Worm (Caenorhabditis elegans) whole organism, young adult: Measurements from ENCODE around the gene T05A12.3.
A peak's percentile ranks its signal among the peaks of the same experiment; 100 is the strongest.

ENCODE experiments used
- C06A6.2 ChIP-seq: fragments of 200-800 bp; sonication (Bioruptor generic); conservative IDR thresholded peaks from 2 replicates; pipeline ENCODE4 v1.3.6; 2022; ENCODE audit warnings: missing genetic modification characterization, missing compliant biosample characterization
- D2030.7 ChIP-seq: fragments of 200-800 bp; sonication (Bioruptor generic); IDR thresholded peaks from 2 replicates; pipeline ENCODE4 v1.3.6; 2022; ENCODE audit warnings: missing genetic modification reagents, missing genetic modification characterization, missing compliant biosample characterization
- F22D6.2 ChIP-seq: sonication (generic microtip); optimal IDR thresholded peaks from 2 replicates; lab custom pipeline; 2016; ENCODE audit warnings: mild to moderate bottlenecking, missing genetic modification characterization, missing compliant biosample characterization
- F33H1.4 ChIP-seq: fragments of 200-800 bp; sonication (Bioruptor generic); IDR thresholded peaks from 2 replicates; pipeline ENCODE4 v1.3.6; 2022; ENCODE audit warnings: missing genetic modification reagents, missing genetic modification characterization, missing compliant biosample characterization
- F55B11.4 ChIP-seq: sonication (generic microtip); optimal IDR thresholded peaks from 2 replicates; lab custom pipeline; 2016; ENCODE audit warnings: missing compliant biosample characterization, missing genetic modification characterization, borderline replicate concordance; ENCODE audit not compliant: insufficient read depth
- K12H6.12 ChIP-seq: fragments of 200-800 bp; sonication (Bioruptor generic); optimal IDR thresholded peaks from 2 replicates; lab custom pipeline; 2018; ENCODE audit warnings: mild to moderate bottlenecking, missing genetic modification characterization, missing compliant biosample characterization
- Y53F4B.3 ChIP-seq: fragments of 200-800 bp; sonication (Bioruptor generic); IDR thresholded peaks from 2 replicates; pipeline ENCODE4 v1.3.6; 2022; ENCODE audit warnings: missing genetic modification reagents, missing genetic modification characterization, missing compliant biosample characterization
- akir-1 ChIP-seq: fragments of 200-800 bp; sonication (Bioruptor generic); optimal IDR thresholded peaks from 2 replicates; lab custom pipeline; 2018; ENCODE audit warnings: mild to moderate bottlenecking, missing genetic modification characterization, moderate library complexity, missing compliant biosample characterization
- aptf-2 ChIP-seq: fragments of 200-800 bp; sonication (Bioruptor generic); conservative IDR thresholded peaks from 2 replicates; pipeline ENCODE4 v1.3.6; 2022; ENCODE audit warnings: missing genetic modification reagents, missing genetic modification characterization, missing compliant biosample characterization
- bed-2 ChIP-seq: fragments of 200-800 bp; sonication (Bioruptor generic); IDR thresholded peaks from 2 replicates; pipeline ENCODE4 v1.3.6; 2022; ENCODE audit warnings: missing genetic modification reagents, missing genetic modification characterization, missing compliant biosample characterization
- cebp-1 ChIP-seq, 2 experiments: fragments of 200-800 bp in 1 of 2; sonication (Bioruptor generic) in 1 of 2; sonication (generic microtip) in 1 of 2; IDR thresholded peaks in 1 of 2; optimal IDR thresholded peaks in 1 of 2; 2 replicates each; pipeline versions ENCODE4 v1.3.6 to Lab custom; 2017 to 2022; ENCODE audit warnings: missing compliant biosample characterization in 2 of 2, missing genetic modification characterization in 2 of 2, mild to moderate bottlenecking in 1 of 2, missing genetic modification reagents in 1 of 2, moderate library complexity in 1 of 2
- ceh-27 ChIP-seq: fragments of 200-800 bp; sonication (Bioruptor generic); optimal IDR thresholded peaks from 2 replicates; lab custom pipeline; 2018; ENCODE audit warnings: mild to moderate bottlenecking, missing genetic modification characterization, moderate library complexity, missing compliant biosample characterization
- ceh-79 ChIP-seq: sonication (generic microtip); optimal IDR thresholded peaks from 2 replicates; lab custom pipeline; 2017; ENCODE audit warnings: mild to moderate bottlenecking, missing genetic modification characterization, missing compliant biosample characterization
- die-1 ChIP-seq: sonication (generic microtip); optimal IDR thresholded peaks from 2 replicates; lab custom pipeline; 2016; ENCODE audit warnings: missing genotype, mild to moderate bottlenecking, missing genetic modification characterization, missing compliant biosample characterization
- egrh-3 ChIP-seq: fragments of 200-800 bp; sonication (Bioruptor generic); IDR thresholded peaks from 2 replicates; pipeline ENCODE4 v1.3.6; 2022; ENCODE audit warnings: missing genetic modification reagents, missing genetic modification characterization, missing compliant biosample characterization
- ets-4 ChIP-seq: fragments of 200-800 bp; sonication (Bioruptor generic); optimal IDR thresholded peaks from 2 replicates; lab custom pipeline; 2018; ENCODE audit warnings: mild to moderate bottlenecking, missing genetic modification characterization, missing compliant biosample characterization
- fkh-3 ChIP-seq: sonication (generic microtip); optimal IDR thresholded peaks from 2 replicates; lab custom pipeline; 2016; ENCODE audit warnings: mild to moderate bottlenecking, missing genetic modification characterization, missing compliant biosample characterization
- hlh-12 ChIP-seq: sonication (generic microtip); optimal IDR thresholded peaks from 2 replicates; lab custom pipeline; 2016; ENCODE audit warnings: missing genetic modification characterization, missing compliant biosample characterization
- hmg-20 ChIP-seq: fragments of 200-800 bp; sonication (Bioruptor generic); IDR thresholded peaks from 2 replicates; pipeline ENCODE4 v1.3.6; 2022; ENCODE audit warnings: missing genetic modification reagents, missing genetic modification characterization, missing compliant biosample characterization
- hrde-1 ChIP-seq: sonication (generic microtip); optimal IDR thresholded peaks from 2 replicates; lab custom pipeline; 2016; ENCODE audit warnings: missing genetic modification characterization, mild to moderate bottlenecking, missing compliant biosample characterization, moderate library complexity, missing genotype, missing genetic modification reagents, borderline replicate concordance
- hsf-1 ChIP-seq: fragments of 200-800 bp; sonication (Bioruptor generic); IDR thresholded peaks from 2 replicates; pipeline ENCODE4 v1.3.6; 2022; ENCODE audit warnings: missing genetic modification reagents, missing genetic modification characterization, missing compliant biosample characterization
- lin-54 ChIP-seq: fragments of 200-800 bp; sonication (Bioruptor generic); optimal IDR thresholded peaks from 2 replicates; lab custom pipeline; 2018; ENCODE audit warnings: mild to moderate bottlenecking, missing genetic modification characterization, missing compliant biosample characterization
- lsl-1 ChIP-seq: fragments of 200-800 bp; sonication (Bioruptor generic); optimal IDR thresholded peaks from 2 replicates; lab custom pipeline; 2018; ENCODE audit warnings: mild to moderate bottlenecking, missing genetic modification characterization, moderate library complexity, missing compliant biosample characterization
- madf-8 ChIP-seq: fragments of 200-800 bp; sonication (Bioruptor generic); conservative IDR thresholded peaks from 2 replicates; pipeline ENCODE4 v1.3.6; 2022; ENCODE audit warnings: missing genetic modification reagents, missing genetic modification characterization, missing compliant biosample characterization
- mes-4 ChIP-seq: sonication (generic microtip); optimal IDR thresholded peaks from 2 replicates; lab custom pipeline; 2016; ENCODE audit warnings: missing genotype, missing genetic modification characterization, missing compliant biosample characterization
- nfya-2 ChIP-seq: fragments of 200-800 bp; sonication (Bioruptor generic); IDR thresholded peaks from 2 replicates; pipeline ENCODE4 v1.3.6; 2022; ENCODE audit warnings: missing genetic modification reagents, missing genetic modification characterization, missing compliant biosample characterization
- nhr-120 ChIP-seq: fragments of 200-800 bp; sonication (Bioruptor generic); IDR thresholded peaks from 2 replicates; pipeline ENCODE4 v1.3.6; 2022; ENCODE audit warnings: missing genetic modification characterization, missing compliant biosample characterization
- nhr-80 ChIP-seq: sonication (generic microtip); optimal IDR thresholded peaks from 2 replicates; lab custom pipeline; 2016; ENCODE audit warnings: missing genetic modification characterization, missing compliant biosample characterization
- nhr-90 ChIP-seq: sonication (generic microtip); optimal IDR thresholded peaks from 2 replicates; lab custom pipeline; 2016; ENCODE audit warnings: missing genotype, mild to moderate bottlenecking, missing genetic modification characterization, missing compliant biosample characterization
- pha-4 ChIP-seq: fragments of 150-350 bp; sonication (generic microtip); optimal IDR thresholded peaks from 2 replicates; lab custom pipeline; 2014; ENCODE audit warnings: missing biosample characterization, missing genetic modification reagents, missing genetic modification characterization
- rcor-1 ChIP-seq: fragments of 200-800 bp; sonication (Bioruptor generic); IDR thresholded peaks from 2 replicates; pipeline ENCODE4 v1.3.6; 2022; ENCODE audit warnings: missing genetic modification reagents, missing genetic modification characterization, missing compliant biosample characterization
- rpc-1 ChIP-seq, 2 experiments: fragments of 150-350 bp in 1 of 2; sonication (generic microtip) in 1 of 2; optimal IDR thresholded peaks; 2 replicates each; lab custom pipeline; 2014 to 2018; ENCODE audit warnings: missing biosample characterization in 1 of 2, missing genetic modification characterization in 1 of 2, missing genetic modification reagents in 1 of 2, missing genotype in 1 of 2
- snpc-1.3 ChIP-seq: sonication (generic microtip); optimal IDR thresholded peaks from 2 replicates; lab custom pipeline; 2017; ENCODE audit warnings: missing genetic modification characterization, mild to moderate bottlenecking, missing compliant biosample characterization, antibody characterized with exemption, moderate library complexity, missing genotype, missing genetic modification reagents; ENCODE audit not compliant: insufficient read depth
- tbx-9 ChIP-seq: sonication (generic microtip); optimal IDR thresholded peaks from 2 replicates; lab custom pipeline; 2016; ENCODE audit warnings: borderline replicate concordance, missing genetic modification characterization, inconsistent platforms, missing compliant biosample characterization
- xnd-1 ChIP-seq: sonication (generic microtip); optimal IDR thresholded peaks from 2 replicates; lab custom pipeline; 2016; ENCODE audit warnings: missing genotype, missing genetic modification reagents, missing genetic modification characterization, missing compliant biosample characterization
- zfh-2 ChIP-seq: fragments of 200-800 bp; sonication (Bioruptor generic); conservative IDR thresholded peaks from 2 replicates; pipeline ENCODE4 v1.3.6; 2022; ENCODE audit warnings: missing genetic modification reagents, missing genetic modification characterization, missing compliant biosample characterization
- ztf-25 ChIP-seq: fragments of 200-800 bp; sonication (Bioruptor generic); IDR thresholded peaks from 2 replicates; pipeline ENCODE4 v1.3.6; 2022; ENCODE audit warnings: missing genetic modification reagents, missing genetic modification characterization, missing compliant biosample characterization
- ztf-28 ChIP-seq: fragments of 200-800 bp; sonication (Bioruptor generic); IDR thresholded peaks from 2 replicates; pipeline ENCODE4 v1.3.6; 2022; ENCODE audit warnings: missing genetic modification reagents, missing genetic modification characterization, missing compliant biosample characterization
- ztf-3 ChIP-seq: fragments of 200-800 bp; sonication (Bioruptor generic); optimal IDR thresholded peaks from 2 replicates; lab custom pipeline; 2018; ENCODE audit warnings: mild to moderate bottlenecking, missing genetic modification characterization, missing compliant biosample characterization

The T05A12.3 gene

DNA sequence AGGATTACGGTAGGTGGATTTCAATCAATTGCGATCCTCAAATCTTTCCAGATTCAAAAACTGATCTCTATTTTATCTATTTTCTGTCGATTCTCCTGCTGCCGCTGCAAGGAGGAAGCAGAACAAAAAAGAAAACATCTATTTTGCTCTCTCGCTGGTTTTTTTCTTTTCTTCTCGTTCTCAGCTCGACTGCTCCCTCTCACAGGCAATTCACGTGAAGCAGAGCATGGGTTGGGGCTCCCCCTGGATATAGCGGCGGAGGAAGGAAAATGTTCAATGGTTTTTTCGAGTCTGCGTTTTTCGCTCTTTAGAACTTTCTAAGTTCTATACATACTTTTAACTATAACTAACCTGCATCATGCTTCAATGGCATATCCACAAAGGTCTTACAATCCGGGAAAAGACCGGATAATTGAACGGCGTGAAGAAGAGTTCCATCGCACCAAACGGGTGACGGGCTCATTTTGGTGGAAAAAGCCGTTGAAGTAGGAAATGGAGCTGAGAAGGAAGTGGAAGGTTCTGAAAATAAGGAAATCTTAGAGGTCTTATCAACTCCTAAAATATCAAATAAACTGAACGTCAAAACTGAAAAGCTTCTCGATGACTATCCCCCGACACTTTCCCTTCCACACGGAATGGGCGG, 8.4 kb downstream of the T05A12.3 start (continued):
- TF ChIP-seq ceh-27 (GFP tag; lab: Kevin White, UChicago) (peak; percentile 53), lin-54 (peak; percentile 31), C06A6.2 (GFP tag; lab: Robert Waterston, UW) (peak; percentile 40; the same call in 1 of the 2 replicates), nhr-120 (no peak), snpc-1.3 (tag; lab: Kevin White, UChicago) (no peak), aptf-2 (GFP tag; lab: Robert Waterston, UW) (no peak), ztf-28 (no peak), zfh-2 (GFP tag; lab: Robert Waterston, UW) (no peak)

DNA sequence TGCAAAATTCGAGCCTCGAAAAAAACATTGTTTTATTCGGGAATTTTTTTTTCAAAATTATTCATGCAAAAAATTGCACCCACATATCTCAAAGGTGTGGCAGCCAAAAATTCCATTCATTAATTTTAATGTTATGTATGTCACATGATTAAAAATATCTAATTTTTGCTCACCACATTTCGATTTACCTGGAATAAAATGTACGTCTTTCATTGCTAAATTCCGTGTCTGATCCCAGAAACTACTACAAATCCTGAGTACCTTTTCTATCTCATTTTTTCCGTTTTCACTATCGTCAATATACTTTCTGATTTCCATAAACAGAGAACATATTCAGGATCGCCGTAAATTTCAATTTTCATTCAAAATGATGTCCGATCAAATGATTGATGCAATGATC, 14.5 kb downstream of the T05A12.3 start, which contains the start of gene srx-19:
srx-19 (plus strand) TSS at position 301 of the 400 bp plus-strand sequence.
- TF ChIP-seq nfya-2 (GFP tag; lab: Robert Waterston, UW) (no peak), ztf-25 (no peak), F55B11.4 (tag; lab: Kevin White, UChicago) (no peak), akir-1 (GFP tag; lab: Kevin White, UChicago) (no peak), K12H6.12 (tag; lab: Kevin White, UChicago) (no peak)

DNA sequence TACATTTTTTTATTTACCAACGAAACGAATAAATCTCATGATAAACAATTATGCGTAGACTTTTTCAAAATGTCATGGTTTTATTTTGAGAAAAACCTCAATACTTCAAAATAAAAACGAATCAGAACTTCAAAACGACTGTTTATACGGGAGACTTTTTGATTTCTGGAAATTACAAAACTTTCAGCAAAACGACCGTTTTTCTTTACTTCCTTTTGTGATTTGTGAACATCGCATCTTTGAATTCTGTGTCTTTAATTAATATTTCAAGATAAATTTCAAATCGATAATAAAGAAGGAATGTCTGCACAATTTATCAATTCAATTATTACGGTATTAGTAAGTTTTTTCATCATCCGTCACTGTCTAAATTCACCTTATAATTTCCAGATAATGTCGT, 19.7 kb downstream of the T05A12.3 start, which contains the start of gene srx-20:
srx-20 (plus strand) TSS at position 301 of the 400 bp plus-strand sequence.
- TF ChIP-seq ets-4 (GFP tag; lab: Kevin White, UChicago), result no peak
- TF ChIP-seq hlh-12, result no peak
- no peak for TF ChIP-seq xnd-1 (tag; lab: Kevin White, UChicago)
- no peak for TF ChIP-seq hsf-1 (GFP tag; lab: Robert Waterston, UW)
- TF ChIP-seq F33H1.4, result no peak
- no peak for TF ChIP-seq ztf-3
- no peak for TF ChIP-seq mes-4 (tag; lab: Kevin White, UChicago)
- no peak for TF ChIP-seq tbx-9 (tag; lab: Kevin White, UChicago)
- TF ChIP-seq ceh-79 (tag; lab: Kevin White, UChicago), result no peak
- TF ChIP-seq, all 124 proteins: peak for 0

DNA sequence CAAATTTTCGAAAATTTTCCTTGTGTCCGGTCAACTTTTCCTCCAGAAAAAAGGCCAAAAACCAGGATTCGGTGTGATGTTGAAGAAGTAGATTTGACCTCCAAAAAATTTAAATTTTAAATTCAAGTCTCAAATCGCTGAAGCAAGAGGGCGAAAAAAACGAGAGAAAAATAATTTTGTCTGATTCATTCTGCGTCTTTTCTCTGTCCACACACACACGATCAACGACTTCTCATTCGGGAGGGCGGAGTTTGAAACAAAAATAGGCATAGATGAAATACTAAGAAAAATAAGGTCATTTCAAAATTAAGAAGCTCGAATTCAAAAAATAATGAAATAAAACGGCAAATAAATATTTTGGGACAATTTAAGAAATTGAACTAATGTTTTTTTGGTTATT, 28.2 kb downstream of the T05A12.3 start, which contains the start of gene R13H7.2:
R13H7.2 (minus strand) TSS at position 101 of the 400 bp plus-strand sequence.
- TF ChIP-seq pha-4 (tag; lab: Kevin White, UChicago) (no peak), hmg-20 (GFP tag; lab: Robert Waterston, UW) (no peak), egrh-3 (GFP tag; lab: Robert Waterston, UW) (no peak), D2030.7 (no peak), F22D6.2 (tag; lab: Kevin White, UChicago) (no peak), rcor-1 (GFP tag; lab: Robert Waterston, UW) (no peak), cebp-1 (GFP tag; IDR thresholded peaks at IDR 0.05; lab: Robert Waterston, UW) (no peak), cebp-1 (tag; optimal IDR thresholded peaks at IDR 0.05; lab: Kevin White, UChicago) (no peak), fkh-3 (tag; lab: Kevin White, UChicago) (no peak), Y53F4B.3 (GFP tag; lab: Robert Waterston, UW) (no peak), rpc-1 (optimal IDR thresholded peaks at IDR 0.05; lab: Kevin White, UChicago) (no peak), rpc-1 (tag; optimal IDR thresholded peaks at IDR 0.05; lab: Kevin White, UChicago) (no peak), bed-2 (GFP tag; lab: Robert Waterston, UW) (no peak), die-1 (tag; lab: Kevin White, UChicago) (no peak), lsl-1 (GFP tag; lab: Kevin White, UChicago) (no peak), nhr-90 (tag; lab: Kevin White, UChicago) (no peak), nhr-80 (tag; lab: Kevin White, UChicago) (no peak), hrde-1 (tag; lab: Kevin White, UChicago) (no peak), madf-8 (GFP tag; lab: Robert Waterston, UW) (no peak)
